Worm (Caenorhabditis elegans) whole organism, early embryonic: ENCODE measurements around the gene vem-1.

ENCODE experiments used
- B0310.2 ChIP-seq: sonication (generic microtip); optimal IDR thresholded peaks from 2 replicates; lab custom pipeline; 2016; ENCODE audit warnings: mild to moderate bottlenecking, missing genetic modification characterization, missing compliant biosample characterization
- F13C5.2 ChIP-seq: sonication (generic microtip); optimal IDR thresholded peaks from 2 replicates; lab custom pipeline; 2017; ENCODE audit warnings: mild to moderate bottlenecking, missing genetic modification characterization, inconsistent platforms, missing compliant biosample characterization
- aly-1 ChIP-seq: sonication (generic microtip); optimal IDR thresholded peaks from 2 replicates; lab custom pipeline; 2016; ENCODE audit warnings: missing genetic modification characterization, missing compliant biosample characterization
- ama-1 ChIP-seq: fragments of 150-350 bp; optimal IDR thresholded peaks from 2 replicates; lab custom pipeline; 2014
- ceh-13 ChIP-seq: fragments of 200-800 bp; sonication (Bioruptor generic); optimal IDR thresholded peaks from 2 replicates; lab custom pipeline; 2018; ENCODE audit warnings: mild to moderate bottlenecking, missing genetic modification characterization, missing compliant biosample characterization
- ceh-36 ChIP-seq: sonication (generic microtip); optimal IDR thresholded peaks from 2 replicates; lab custom pipeline; 2016; ENCODE audit warnings: missing genetic modification characterization, inconsistent platforms, missing compliant biosample characterization
- ets-7 ChIP-seq: sonication (generic microtip); optimal IDR thresholded peaks from 2 replicates; lab custom pipeline; 2016; ENCODE audit warnings: missing genotype, missing genetic modification characterization, missing compliant biosample characterization
- flt-1 ChIP-seq: fragments of 200-800 bp; sonication (Bioruptor generic); IDR thresholded peaks from 2 replicates; pipeline ENCODE4 v1.3.6; 2022; ENCODE audit warnings: missing genetic modification characterization, missing compliant biosample characterization
- hmbx-1 ChIP-seq: sonication (generic microtip); optimal IDR thresholded peaks from 2 replicates; lab custom pipeline; 2016; ENCODE audit warnings: mild to moderate bottlenecking, missing genetic modification characterization, missing compliant biosample characterization
- hmg-4 ChIP-seq: fragments of 200-800 bp; sonication (Bioruptor generic); optimal IDR thresholded peaks from 2 replicates; lab custom pipeline; 2018; ENCODE audit warnings: mild to moderate bottlenecking, missing genetic modification characterization, missing compliant biosample characterization
- hnd-1 ChIP-seq: sonication (generic microtip); optimal IDR thresholded peaks from 2 replicates; lab custom pipeline; 2016; ENCODE audit warnings: missing genetic modification characterization, missing compliant biosample characterization
- pes-1 ChIP-seq: fragments of 200-800 bp; sonication (Bioruptor generic); IDR thresholded peaks from 2 replicates; pipeline ENCODE4 v1.3.6; 2022; ENCODE audit warnings: missing genetic modification reagents, missing genetic modification characterization, missing compliant biosample characterization
- scrt-1 ChIP-seq: fragments of 200-800 bp; sonication (Bioruptor generic); IDR thresholded peaks from 2 replicates; pipeline ENCODE4 v1.3.6; 2022; ENCODE audit warnings: missing genetic modification characterization, missing compliant biosample characterization
- sea-1 ChIP-seq: fragments of 200-800 bp; sonication (Bioruptor generic); conservative IDR thresholded peaks from 2 replicates; pipeline ENCODE4 v1.3.6; 2022; ENCODE audit warnings: missing genetic modification characterization, missing compliant biosample characterization
- tbx-11 ChIP-seq: fragments of 200-800 bp; sonication (Bioruptor generic); IDR thresholded peaks from 2 replicates; pipeline ENCODE4 v1.3.6; 2022; ENCODE audit warnings: missing genetic modification characterization, missing compliant biosample characterization
- tbx-37 ChIP-seq: fragments of 200-800 bp; sonication (Bioruptor generic); conservative IDR thresholded peaks from 2 replicates; pipeline ENCODE4 v1.3.6; 2022; ENCODE audit warnings: missing genetic modification reagents, missing genetic modification characterization, missing compliant biosample characterization
- tra-4 ChIP-seq: sonication (generic microtip); optimal IDR thresholded peaks from 2 replicates; lab custom pipeline; 2017; ENCODE audit warnings: missing genetic modification characterization, missing compliant biosample characterization

Gene vem-1

ce11 chrX:8078899-8079298 is 9.5 kb downstream of the vem-1 start:
- TF ChIP-seq hmg-4 (GFP tag; lab: Kevin White, UChicago) (no peak), hnd-1 (tag; lab: Kevin White, UChicago) (no peak), B0310.2 (tag; lab: Kevin White, UChicago) (no peak), F13C5.2 (tag; lab: Kevin White, UChicago) (no peak), ets-7 (tag; lab: Kevin White, UChicago) (no peak), tra-4 (no peak), ceh-36 (no peak), ceh-13 (GFP tag; lab: Kevin White, UChicago) (no peak), sea-1 (GFP tag; lab: Robert Waterston, UW) (no peak)

- TF ChIP-seq ama-1 (lab: Kevin White, UChicago): no peak
- TF ChIP-seq aly-1 (tag; lab: Kevin White, UChicago): no peak
These were observed 10.0 kb downstream of the vem-1 start for ce11 chrX:8078374-8078773.

ce11 chrX:8077748-8078147 is 10.6 kb downstream of the vem-1 start, which contains the start of gene C46F2.1:
Gene C46F2.1 (plus strand): TSS chrX:8078048.
- no peak for TF ChIP-seq pes-1 (GFP tag; lab: Robert Waterston, UW)
- no peak for TF ChIP-seq flt-1 (GFP tag; lab: Robert Waterston, UW)
- TF ChIP-seq ceh-13 (GFP tag; lab: Kevin White, UChicago): no peak
- no peak for TF ChIP-seq hnd-1 (tag; lab: Kevin White, UChicago)
- TF ChIP-seq tbx-37 (GFP tag; lab: Robert Waterston, UW): no peak
- TF ChIP-seq ceh-36: no peak
- TF ChIP-seq scrt-1 (GFP tag; lab: Robert Waterston, UW): no peak
- no peak for TF ChIP-seq B0310.2 (tag; lab: Kevin White, UChicago)
- no peak for TF ChIP-seq hmbx-1 (tag; lab: Kevin White, UChicago)
- TF ChIP-seq tra-4: no peak
- TF ChIP-seq ama-1 (lab: Kevin White, UChicago): no peak
- TF ChIP-seq F13C5.2 (tag; lab: Kevin White, UChicago): no peak
- no peak for TF ChIP-seq ets-7 (tag; lab: Kevin White, UChicago)
- no peak for TF ChIP-seq tbx-11 (GFP tag; lab: Robert Waterston, UW)
- TF ChIP-seq aly-1 (tag; lab: Kevin White, UChicago): no peak
- no peak for TF ChIP-seq hmg-4 (GFP tag; lab: Kevin White, UChicago)
- no peak for TF ChIP-seq sea-1 (GFP tag; lab: Robert Waterston, UW)

ce11 chrX:8074527-8074926 is 13.8 kb downstream of the vem-1 start:
- TF ChIP-seq tbx-37 (GFP tag; lab: Robert Waterston, UW) (no peak), ceh-13 (GFP tag; lab: Kevin White, UChicago) (no peak)

ce11 chrX:8069293-8069692 is 19.1 kb downstream of the vem-1 start, which contains the start of gene C18A11.1:
Gene C18A11.1 (plus strand): TSS chrX:8069328.
- TF ChIP-seq ets-7 (tag; lab: Kevin White, UChicago) (no peak), hmg-4 (GFP tag; lab: Kevin White, UChicago) (no peak), ceh-13 (GFP tag; lab: Kevin White, UChicago) (no peak), hmbx-1 (tag; lab: Kevin White, UChicago) (no peak), ama-1 (lab: Kevin White, UChicago) (no peak), aly-1 (tag; lab: Kevin White, UChicago) (no peak), tbx-37 (GFP tag; lab: Robert Waterston, UW) (no peak), scrt-1 (GFP tag; lab: Robert Waterston, UW) (no peak), tra-4 (no peak), B0310.2 (tag; lab: Kevin White, UChicago) (no peak), F13C5.2 (tag; lab: Kevin White, UChicago) (no peak), pes-1 (GFP tag; lab: Robert Waterston, UW) (no peak), tbx-11 (GFP tag; lab: Robert Waterston, UW) (no peak), sea-1 (GFP tag; lab: Robert Waterston, UW) (no peak), ceh-36 (no peak), flt-1 (GFP tag; lab: Robert Waterston, UW) (no peak), hnd-1 (tag; lab: Kevin White, UChicago) (no peak)

ce11 chrX:8067268-8067667 is 21.1 kb downstream of the vem-1 start, which contains the start of gene C18A11.2:
Gene C18A11.2 (plus strand): TSS chrX:8067568.
- TF ChIP-seq hmbx-1 (tag; lab: Kevin White, UChicago) (no peak), scrt-1 (GFP tag; lab: Robert Waterston, UW) (no peak), ceh-13 (GFP tag; lab: Kevin White, UChicago) (no peak), F13C5.2 (tag; lab: Kevin White, UChicago) (no peak), ama-1 (lab: Kevin White, UChicago) (no peak), aly-1 (tag; lab: Kevin White, UChicago) (no peak), tra-4 (no peak), ets-7 (tag; lab: Kevin White, UChicago) (no peak), pes-1 (GFP tag; lab: Robert Waterston, UW) (no peak), tbx-37 (GFP tag; lab: Robert Waterston, UW) (no peak), hmg-4 (GFP tag; lab: Kevin White, UChicago) (no peak), ceh-36 (no peak)

ce11 chrX:8060823-8061222 is 27.6 kb downstream of the vem-1 start, which contains the start of gene C18A11.3:
Gene C18A11.3 (plus strand): TSS chrX:8061123.
- no peak for TF ChIP-seq hmbx-1 (tag; lab: Kevin White, UChicago)
- TF ChIP-seq tra-4: no peak
- no peak for TF ChIP-seq hmg-4 (GFP tag; lab: Kevin White, UChicago)

ce11 chrX:8059999-8060398 is 28.4 kb downstream of the vem-1 start:
- TF ChIP-seq tbx-11 (GFP tag; lab: Robert Waterston, UW) (no peak), scrt-1 (GFP tag; lab: Robert Waterston, UW) (no peak), hmg-4 (GFP tag; lab: Kevin White, UChicago) (no peak), aly-1 (tag; lab: Kevin White, UChicago) (no peak), tra-4 (no peak), tbx-37 (GFP tag; lab: Robert Waterston, UW) (no peak), hmbx-1 (tag; lab: Kevin White, UChicago) (no peak), pes-1 (GFP tag; lab: Robert Waterston, UW) (no peak)
